Fruit fly (Drosophila melanogaster) whole organism, embryonic: ENCODE results near the gene Megf8.

Experiments
- Adf1 ChIP-seq: fragments of 200-800 bp; sonication (Bioruptor generic); IDR thresholded peaks from 2 replicates; pipeline ENCODE4 v1.3.6; 2022; ENCODE audit warnings: missing biosample characterization, missing genetic modification characterization
- Bgb ChIP-seq: fragments of 200-800 bp; sonication (Bioruptor generic); IDR thresholded peaks from 2 replicates; pipeline ENCODE4 v1.3.6; 2022; ENCODE audit warnings: missing biosample characterization, missing genetic modification characterization; ENCODE audit not compliant: partially characterized antibody
- CG10321 ChIP-seq: fragments of 200-800 bp; sonication (Bioruptor generic); IDR thresholded peaks from 2 replicates; pipeline ENCODE4 v1.3.6; 2022; ENCODE audit warnings: missing biosample characterization, missing genetic modification characterization
- CG11398 ChIP-seq: fragments of 200-800 bp; sonication (Bioruptor generic); optimal IDR thresholded peaks from 2 replicates; lab custom pipeline; 2016; ENCODE audit warnings: missing biosample characterization, missing genetic modification characterization
- CG11456 ChIP-seq: fragments of 200-800 bp; sonication (Bioruptor generic); IDR thresholded peaks from 3 replicates; pipeline ENCODE4 v1.3.6; 2022; ENCODE audit warnings: missing biosample characterization, missing genetic modification characterization
- CG12769 ChIP-seq: fragments of 200-800 bp; sonication (Bioruptor generic); optimal IDR thresholded peaks from 2 replicates; lab custom pipeline; 2019; ENCODE audit warnings: missing biosample characterization, mild to moderate bottlenecking, missing genetic modification characterization, moderate library complexity
- CG2116 ChIP-seq: fragments of 200-800 bp; sonication (Bioruptor generic); optimal IDR thresholded peaks from 3 replicates; lab custom pipeline; 2018; ENCODE audit warnings: missing biosample characterization, mild to moderate bottlenecking, missing genetic modification characterization
- CG2199 ChIP-seq: fragments of 200-800 bp; sonication (Bioruptor generic); IDR thresholded peaks from 3 replicates; pipeline ENCODE4 v1.3.6; 2022; ENCODE audit warnings: missing biosample characterization, missing genetic modification characterization
- CG4820 ChIP-seq: fragments of 200-800 bp; sonication (Bioruptor generic); optimal IDR thresholded peaks from 3 replicates; lab custom pipeline; 2016; ENCODE audit warnings: missing biosample characterization, missing genetic modification characterization
- CG6175 ChIP-seq: fragments of 200-800 bp; sonication (Bioruptor generic); IDR thresholded peaks from 3 replicates; pipeline ENCODE4 v1.3.6; 2022; ENCODE audit warnings: missing biosample characterization, missing genetic modification characterization
- CG6654 ChIP-seq: fragments of 200-800 bp; sonication (Bioruptor generic); optimal IDR thresholded peaks from 2 replicates; lab custom pipeline; 2017; ENCODE audit warnings: missing biosample characterization, mild to moderate bottlenecking, missing genetic modification characterization
- CG6791 ChIP-seq: fragments of 200-800 bp; sonication (Bioruptor generic); IDR thresholded peaks from 3 replicates; pipeline ENCODE4 v1.3.6; 2022; ENCODE audit warnings: missing biosample characterization, missing genetic modification characterization; ENCODE audit not compliant: partially characterized antibody
- CG8290 ChIP-seq, 3 experiments: fragments of 200-800 bp; sonication (Bioruptor generic); optimal IDR thresholded peaks; 2 replicates each; lab custom pipeline; 2016 to 2019; ENCODE audit warnings: missing biosample characterization in 3 of 3, missing genetic modification characterization in 3 of 3, mild to moderate bottlenecking in 2 of 3, moderate library complexity in 1 of 3
- CG9215 ChIP-seq: fragments of 200-800 bp; sonication (Bioruptor generic); IDR thresholded peaks from 2 replicates; pipeline ENCODE4 v1.3.6; 2022; ENCODE audit warnings: missing biosample characterization, missing genetic modification characterization
- Dfd ChIP-seq, 2 experiments: fragments of >200 bp; optimal IDR thresholded peaks; 2 replicates each; lab custom pipeline; 2017; ENCODE audit warnings: missing biosample characterization in 2 of 2, missing genetic modification characterization in 2 of 2
- Ets65A ChIP-seq: fragments of 200-800 bp; sonication (Bioruptor generic); peaks from one replicate; lab custom pipeline; 2016; ENCODE audit warnings: missing biosample characterization, missing genetic modification characterization
- Gug ChIP-seq: fragments of 200-800 bp; sonication (Bioruptor generic); IDR thresholded peaks from 4 replicates; pipeline ENCODE4 v1.3.6; 2022; ENCODE audit warnings: missing biosample characterization, missing genetic modification characterization
- HLH54F ChIP-seq: fragments of 200-800 bp; sonication (Bioruptor generic); optimal IDR thresholded peaks from 3 replicates; lab custom pipeline; 2016; ENCODE audit warnings: missing biosample characterization, missing genetic modification characterization
- Kr ChIP-seq: fragments of 200-800 bp; sonication (Bioruptor generic); optimal IDR thresholded peaks from 2 replicates; lab custom pipeline; 2017; ENCODE audit warnings: missing biosample characterization, mild to moderate bottlenecking, missing genetic modification characterization
- Myb ChIP-seq: fragments of 200-800 bp; sonication (Bioruptor generic); optimal IDR thresholded peaks from 2 replicates; lab custom pipeline; 2016; ENCODE audit warnings: missing biosample characterization, missing genetic modification characterization
- Pdp1 ChIP-seq, 2 experiments: fragments of 200-800 bp; sonication (Bioruptor generic); optimal IDR thresholded peaks; 3 replicates each; lab custom pipeline; 2016; ENCODE audit warnings: missing biosample characterization in 2 of 2, missing genetic modification characterization in 2 of 2, mild to moderate bottlenecking in 1 of 2, moderate library complexity in 1 of 2
- Ptx1 ChIP-seq: fragments of 200-800 bp; sonication (Bioruptor generic); IDR thresholded peaks from 2 replicates; pipeline ENCODE4 v1.3.6; 2022; ENCODE audit warnings: missing biosample characterization, missing genetic modification characterization
- Rfx ChIP-seq: fragments of 200-800 bp; sonication (Bioruptor generic); IDR thresholded peaks from 2 replicates; pipeline ENCODE4 v1.3.6; 2022; ENCODE audit warnings: missing biosample characterization, missing genetic modification characterization
- Sox100B ChIP-seq: fragments of 200-800 bp; sonication (Bioruptor generic); optimal IDR thresholded peaks from 3 replicates; lab custom pipeline; 2018; ENCODE audit warnings: missing biosample characterization, mild to moderate bottlenecking, missing genetic modification characterization
- Spps ChIP-seq: fragments of 200-800 bp; sonication (Bioruptor generic); optimal IDR thresholded peaks from 2 replicates; lab custom pipeline; 2018; ENCODE audit warnings: missing biosample characterization, mild to moderate bottlenecking, missing genetic modification characterization
- Xrp1 ChIP-seq: fragments of 200-800 bp; sonication (Bioruptor generic); IDR thresholded peaks from 2 replicates; pipeline ENCODE4 v1.3.6; 2022; ENCODE audit warnings: missing biosample characterization, missing genetic modification characterization
- az2 ChIP-seq: fragments of 200-800 bp; sonication (Bioruptor generic); optimal IDR thresholded peaks from 3 replicates; lab custom pipeline; 2016; ENCODE audit warnings: missing biosample characterization, missing genetic modification characterization
- bcd ChIP-seq: fragments of 200-800 bp; sonication (Bioruptor generic); optimal IDR thresholded peaks from 2 replicates; lab custom pipeline; 2017; ENCODE audit warnings: missing biosample characterization, mild to moderate bottlenecking, missing genetic modification characterization
- cg ChIP-seq: fragments of 200-800 bp; sonication (Bioruptor generic); optimal IDR thresholded peaks from 3 replicates; lab custom pipeline; 2019; ENCODE audit warnings: missing biosample characterization, mild to moderate bottlenecking, missing genetic modification characterization, moderate library complexity
- chif ChIP-seq, 2 experiments: fragments of 200-800 bp; sonication (Bioruptor generic); optimal IDR thresholded peaks; 3 replicates each; lab custom pipeline; 2016; ENCODE audit warnings: missing biosample characterization in 2 of 2, missing genetic modification characterization in 2 of 2
- chinmo ChIP-seq: fragments of 200-800 bp; sonication (Bioruptor generic); IDR thresholded peaks from 4 replicates; pipeline ENCODE4 v1.3.6; 2022; ENCODE audit warnings: missing biosample characterization, missing genetic modification characterization; ENCODE audit not compliant: partially characterized antibody
- ci ChIP-seq: fragments of 200-800 bp; sonication (Bioruptor generic); IDR thresholded peaks from 3 replicates; pipeline ENCODE4 v1.3.6; 2022; ENCODE audit warnings: missing biosample characterization, missing genetic modification characterization
- dmrt11E ChIP-seq: fragments of 200-800 bp; sonication (Bioruptor generic); optimal IDR thresholded peaks from 3 replicates; lab custom pipeline; 2018; ENCODE audit warnings: missing biosample characterization, mild to moderate bottlenecking, missing genetic modification characterization, moderate library complexity
- eve ChIP-seq, 2 experiments: fragments of >200 bp; optimal IDR thresholded peaks; 2 replicates each; lab custom pipeline; 2017; ENCODE audit warnings: missing biosample characterization in 2 of 2, missing genetic modification characterization in 2 of 2
- exex ChIP-seq: fragments of 200-800 bp; sonication (Bioruptor generic); optimal IDR thresholded peaks from 4 replicates; lab custom pipeline; 2018; ENCODE audit warnings: missing biosample characterization, mild to moderate bottlenecking, missing genetic modification characterization, moderate library complexity
- fru ChIP-seq: fragments of >200 bp; optimal IDR thresholded peaks from 2 replicates; lab custom pipeline; 2017
- gce ChIP-seq: fragments of 200-800 bp; sonication (Bioruptor generic); IDR thresholded peaks from 3 replicates; pipeline ENCODE4 v1.3.6; 2022; ENCODE audit warnings: missing biosample characterization, missing genetic modification characterization
- grau ChIP-seq: fragments of 200-800 bp; optimal IDR thresholded peaks from 3 replicates; lab custom pipeline; 2019; ENCODE audit warnings: missing biosample characterization, mild to moderate bottlenecking, missing genetic modification characterization, moderate library complexity
- lilli ChIP-seq: fragments of 200-800 bp; sonication (Bioruptor generic); optimal IDR thresholded peaks from 3 replicates; lab custom pipeline; 2016; ENCODE audit warnings: missing biosample characterization, missing genetic modification characterization
- mirr ChIP-seq: fragments of 200-800 bp; sonication (Bioruptor generic); optimal IDR thresholded peaks from 3 replicates; lab custom pipeline; 2018; ENCODE audit warnings: missing biosample characterization, mild to moderate bottlenecking, missing genetic modification characterization
- nom ChIP-seq: fragments of 200-800 bp; sonication (Bioruptor generic); optimal IDR thresholded peaks from 2 replicates; lab custom pipeline; 2017; ENCODE audit warnings: missing biosample characterization, missing genetic modification characterization, mild to moderate bottlenecking, moderate library complexity, missing genetic modification reagents
- otp ChIP-seq: fragments of 200-800 bp; sonication (Bioruptor generic); IDR thresholded peaks from 3 replicates; pipeline ENCODE4, ENCODE4 v1.3.6; 2022; ENCODE audit warnings: missing biosample characterization, missing genetic modification characterization
- pnt ChIP-seq: fragments of 200-800 bp; sonication (Bioruptor generic); optimal IDR thresholded peaks from 3 replicates; lab custom pipeline; 2016; ENCODE audit warnings: missing biosample characterization, missing genetic modification characterization
- schlank ChIP-seq: fragments of 200-800 bp; sonication (Bioruptor generic); optimal IDR thresholded peaks from 2 replicates; lab custom pipeline; 2018; ENCODE audit warnings: missing biosample characterization, mild to moderate bottlenecking, missing genetic modification characterization
- stwl ChIP-seq: fragments of 200-800 bp; sonication (Bioruptor generic); optimal IDR thresholded peaks from 3 replicates; lab custom pipeline; 2018; ENCODE audit warnings: missing biosample characterization, mild to moderate bottlenecking, missing genetic modification characterization, moderate library complexity
- tio ChIP-seq: fragments of 200-800 bp; sonication (Bioruptor generic); optimal IDR thresholded peaks from 2 replicates; lab custom pipeline; 2017; ENCODE audit warnings: missing biosample characterization, missing genetic modification characterization, inconsistent platforms
- wek ChIP-seq: fragments of 200-800 bp; sonication (Bioruptor generic); optimal IDR thresholded peaks from 3 replicates; lab custom pipeline; 2018; ENCODE audit warnings: missing biosample characterization, mild to moderate bottlenecking, missing genetic modification characterization, moderate library complexity
- zfh1 ChIP-seq: fragments of 200-800 bp; sonication (Bioruptor generic); IDR thresholded peaks from 3 replicates; pipeline ENCODE4 v1.3.6; 2022; ENCODE audit warnings: missing biosample characterization, missing genetic modification characterization

The Megf8 gene

dm6 chr2L:8099615-8100375, 56.5 kb downstream of the Megf8 start (continued):
- TF ChIP-seq CG6791 (0 out of 3 replicates have a peak, but pooled peaks have one; percentile 48), CG11398 (GFP tag; lab: Kevin White, UChicago) (no peak), Xrp1 (no peak), CG2199 (GFP tag; lab: Robert Waterston, UW) (peak; percentile 74; the same call in 1 of the 3 replicates), CG8290 (GFP tag; optimal IDR thresholded peaks at IDR 0.05; lab: Kevin White, UChicago) (no peak), CG8290 (tag; optimal IDR thresholded peaks at IDR 0.05; lab: Kevin White, UChicago) (peak in 1 of 2 experiments; percentile 55), otp (GFP tag; lab: Robert Waterston, UW) (0 out of 3 replicates have a peak, but pooled peaks have one; percentile 23), mirr (GFP tag; lab: Kevin White, UChicago) (peak; percentile 27), Bgb (GFP tag; lab: Robert Waterston, UW) (0 out of 2 replicates have a peak, but pooled peaks have one; percentile 25), Adf1 (GFP tag; lab: Robert Waterston, UW) (peak; percentile 27; the same call in 1 of the 2 replicates), chinmo (GFP tag; lab: Robert Waterston, UW) (peak; percentile 84), Ets65A (peak; percentile 71), CG12769 (peak; percentile 66), stwl (tag; lab: Kevin White, UChicago) (peak; percentile 16), CG11456 (GFP tag; lab: Robert Waterston, UW) (0 out of 3 replicates have a peak, but pooled peaks have one; percentile 70), eve (GFP tag; optimal IDR thresholded peaks at IDR 0.05; lab: Kevin White, UChicago) (peak in 1 of 2 experiments; percentile 38), tio (GFP tag; lab: Kevin White, UChicago) (peak; percentile 23), ci (GFP tag; lab: Robert Waterston, UW) (0 out of 3 replicates have a peak, but pooled peaks have one; percentile 10), cg (GFP tag; lab: Kevin White, UChicago) (peak; percentile 55), Sox100B (peak; percentile 9), CG9215 (GFP tag; lab: Robert Waterston, UW) (no peak), gce (GFP tag; lab: Robert Waterston, UW) (peak; percentile 49; the same call in 1 of the 3 replicates), Spps (tag; lab: Kevin White, UChicago) (no peak), az2 (peak; percentile 13), Rfx (GFP tag; lab: Robert Waterston, UW) (0 out of 2 replicates have a peak, but pooled peaks have one; percentile 11), bcd (GFP tag; lab: Kevin White, UChicago) (no peak), schlank (no peak), CG2116 (GFP tag; lab: Kevin White, UChicago) (no peak), CG4820 (GFP tag; lab: Kevin White, UChicago) (no peak), Ptx1 (peak; percentile 32; the same call in 1 of the 2 replicates), chif (GFP tag; optimal IDR thresholded peaks at IDR 0.05; lab: Kevin White, UChicago) (peak in 1 of 2 experiments; percentile 4), Kr (GFP tag; lab: Kevin White, UChicago) (peak; percentile 20), pnt (GFP tag; lab: Kevin White, UChicago) (no peak), CG10321 (GFP tag; lab: Robert Waterston, UW) (peak; percentile 81), Pdp1 (GFP tag; optimal IDR thresholded peaks at IDR 0.05; lab: Kevin White, UChicago) (peak in 1 of 2 experiments; percentile 53)

dm6 chr2L:8100489-8101352, 57.5 kb downstream of the Megf8 start:
- TF ChIP-seq dmrt11E: no peak
- no peak for TF ChIP-seq Gug
- TF ChIP-seq wek (GFP tag; lab: Kevin White, UChicago): peak; percentile 25
- no peak for TF ChIP-seq CG6654 (GFP tag; lab: Kevin White, UChicago)
- no peak for TF ChIP-seq CG6175 (GFP tag; lab: Robert Waterston, UW)
- TF ChIP-seq HLH54F (GFP tag; lab: Kevin White, UChicago): no peak
- TF ChIP-seq grau: peak; percentile 41
- TF ChIP-seq lilli (GFP tag; lab: Kevin White, UChicago): no peak
- no peak for TF ChIP-seq zfh1 (GFP tag; lab: Robert Waterston, UW)
- TF ChIP-seq nom (GFP tag; lab: Kevin White, UChicago): no peak
- TF ChIP-seq Myb (GFP tag; lab: Kevin White, UChicago): no peak
- TF ChIP-seq Dfd (GFP tag; optimal IDR thresholded peaks at IDR 0.05; lab: Kevin White, UChicago): no peak
- peak; percentile 99 for TF ChIP-seq exex (tag; lab: Kevin White, UChicago)
- no peak for TF ChIP-seq fru (lab: Kevin White, UChicago)
